Fruit fly (Drosophila melanogaster) ovary, adult (tissue): ENCODE measurements around the gene CG5866.
"Not testable (repeated sequence)": the region's sequence is repeated elsewhere in the genome, so short reads cannot be mapped to it uniquely, and the experiment has no call there.

Experiments
- CG17801 ChIP-seq: fragments of 200-800 bp; optimal IDR thresholded peaks from 2 replicates; lab custom pipeline; 2019; ENCODE audit warnings: missing biosample characterization, mild to moderate bottlenecking, missing genetic modification characterization, moderate library complexity; ENCODE audit not compliant: partially characterized antibody

The CG5866 gene

dm6 chr3R:17425417-17425915 is 9.9 kb downstream of the CG5866 start, which contains the start of gene cysu:
Gene cysu (plus strand): TSS chr3R:17425768.
- TF ChIP-seq CG17801 (GFP tag; lab: Kevin White, UChicago): no peak

dm6 chr3R:17426265-17426664 is 10.7 kb downstream of the CG5866 start:
- TF ChIP-seq CG17801 (GFP tag; lab: Kevin White, UChicago): no peak

- no peak for TF ChIP-seq CG17801 (GFP tag; lab: Kevin White, UChicago)
Measured at dm6 chr3R:17430481-17430880, 14.9 kb downstream of the CG5866 start.

- no peak for TF ChIP-seq CG17801 (GFP tag; lab: Kevin White, UChicago)
Measured at dm6 chr3R:17433117-17433516, 17.6 kb downstream of the CG5866 start.

- TF ChIP-seq CG17801 (GFP tag; lab: Kevin White, UChicago): no peak
Measured at dm6 chr3R:17434330-17434729, 18.8 kb downstream of the CG5866 start, which contains the start of gene CG44090. Gene CG44090 (minus strand): TSS chr3R:17434430.

- no peak for TF ChIP-seq CG17801 (GFP tag; lab: Kevin White, UChicago)
Measured at dm6 chr3R:17440628-17441027, 25.1 kb downstream of the CG5866 start, which contains the start of gene CG14331. Gene CG14331 (minus strand): TSS chr3R:17440728.

dm6 chr3R:17447615-17448014 is 32.1 kb downstream of the CG5866 start:
- TF ChIP-seq CG17801 (GFP tag; lab: Kevin White, UChicago): no peak

- TF ChIP-seq CG17801 (GFP tag; lab: Kevin White, UChicago): no peak
Measured at dm6 chr3R:17448758-17449157, 33.2 kb downstream of the CG5866 start, which contains the start of gene Eh. Gene Eh (minus strand): TSS chr3R:17448858.

dm6 chr3R:17449402-17449801 is 33.9 kb downstream of the CG5866 start:
- TF ChIP-seq CG17801 (GFP tag; lab: Kevin White, UChicago): no peak

- not testable (repeated sequence) for TF ChIP-seq CG17801 (GFP tag; lab: Kevin White, UChicago)
Measured at dm6 chr3R:17456676-17457075, 41.1 kb downstream of the CG5866 start, which contains the start of gene CG14330. Gene CG14330 (minus strand): TSS chr3R:17456776.
